Fruit fly (Drosophila melanogaster): ENCODE measurements around the gene tth.

dm6 chrX:13626579-13626894 is 10.2 kb upstream of the tth start:
- TF ChIP-seq CG8119 (GFP tag; IDR thresholded peaks at IDR 0.05) (peak; percentile 53; the same call in 2 of the 3 replicates), topi (GFP tag; optimal IDR thresholded peaks at IDR 0.05) (peak; percentile 9), Blimp-1 (GFP tag; optimal IDR thresholded peaks at IDR 0.05) (no peak), dsx (GFP tag; optimal IDR thresholded peaks at IDR 0.05; ENCODE audit: poor library complexity, severe bottlenecking) (no peak), Lpt (GFP tag; optimal IDR thresholded peaks at IDR 0.05) (peak; percentile 1), vri (GFP tag; optimal IDR thresholded peaks at IDR 0.05) (no peak), salr (GFP tag; optimal IDR thresholded peaks at IDR 0.05) (peak in 1 of 2 experiments; percentile 22), CG10669 (GFP tag; optimal IDR thresholded peaks at IDR 0.05) (peak; percentile 15), spab (GFP tag; optimal IDR thresholded peaks at IDR 0.05) (no peak), net (GFP tag; optimal IDR thresholded peaks at IDR 0.05) (peak; percentile 45), Hr39 (GFP tag; optimal IDR thresholded peaks at IDR 0.05) (no peak)

Data from whole organism, prepupa.